Fruit fly (Drosophila melanogaster): ENCODE measurements around the gene CG6462.

CG6462 gene

DNA sequence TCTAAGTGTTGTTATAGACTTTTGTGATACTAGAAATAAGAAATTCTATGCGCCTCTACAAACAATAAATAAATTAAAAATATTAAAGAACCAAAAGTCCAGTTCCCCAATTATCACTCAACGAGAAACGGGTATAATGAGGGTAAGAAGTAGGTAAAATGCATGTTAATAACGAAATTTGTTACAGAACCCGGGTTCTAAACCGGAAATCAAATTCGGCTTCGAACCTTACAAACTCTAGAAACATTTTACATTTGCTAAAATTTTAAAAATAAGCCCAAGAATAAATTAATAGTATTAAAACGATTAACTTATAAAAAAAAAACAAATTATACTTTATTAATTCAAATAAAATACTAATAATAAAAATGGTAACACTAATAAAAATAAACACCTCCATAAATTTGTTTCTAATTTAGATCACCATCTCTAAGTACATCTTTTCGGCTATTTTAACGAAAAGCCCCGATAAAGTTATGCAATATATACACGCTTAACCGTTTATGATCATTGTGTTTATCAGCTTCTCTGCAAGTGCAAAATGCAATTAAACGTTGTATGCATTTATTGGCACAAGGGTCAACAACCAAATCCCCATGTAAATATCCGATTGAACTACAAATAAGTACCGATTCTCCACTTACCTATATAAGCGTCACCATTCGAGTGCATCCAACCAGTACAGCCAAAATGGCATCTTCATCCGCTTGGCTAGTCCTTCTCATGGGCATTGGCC, 34.7 kb downstream of the CG6462 start, which contains the start of gene CG6602 (continued):
- TF ChIP-seq phol (tag; optimal IDR thresholded peaks at IDR 0.05): peak; percentile 82
- TF ChIP-seq CG11560 (tag; IDR thresholded peaks at IDR 0.05): no peak; the same call in 2 of the 3 replicates
- peak; percentile 64 for TF ChIP-seq CG14667 (GFP tag; IDR thresholded peaks at IDR 0.05)
- peak; percentile 60 for TF ChIP-seq CG15011 (GFP tag; optimal IDR thresholded peaks at IDR 0.05)
- peak; percentile 33 for TF ChIP-seq CG33557 (GFP tag; optimal IDR thresholded peaks at IDR 0.05)
- peak; percentile 80 for TF ChIP-seq CG6765 (GFP tag; optimal IDR thresholded peaks at IDR 0.05)
- peak; percentile 69 for TF ChIP-seq CG13775 (GFP tag; optimal IDR thresholded peaks at IDR 0.05)
- TF ChIP-seq CTCF (GFP tag; optimal IDR thresholded peaks at IDR 0.05): peak; percentile 83
- TF ChIP-seq mld (GFP tag; IDR thresholded peaks at IDR 0.05; ENCODE audit: partially characterized antibody): no peak
- no peak for TF ChIP-seq CG14860 (GFP tag; IDR thresholded peaks at IDR 0.05; ENCODE audit: partially characterized antibody)
- TF ChIP-seq CHES-1-like (GFP tag; optimal IDR thresholded peaks at IDR 0.05): peak; percentile 47
- TF ChIP-seq CG1792 (GFP tag; optimal IDR thresholded peaks at IDR 0.05): peak; percentile 39
- TF ChIP-seq CG5180 (GFP tag; optimal IDR thresholded peaks at IDR 0.05): peak; percentile 6
- TF ChIP-seq CG10321 (GFP tag; IDR thresholded peaks at IDR 0.05): peak; percentile 25; the same call in 1 of the 2 replicates
- no peak for TF ChIP-seq Scr (GFP tag; IDR thresholded peaks at IDR 0.05; ENCODE audit: partially characterized antibody)
- TF ChIP-seq otp (GFP tag; IDR thresholded peaks at IDR 0.05): peak; percentile 76
- TF ChIP-seq CG4424 (GFP tag; optimal IDR thresholded peaks at IDR 0.05): peak; percentile 84
- 0 out of 2 replicates have a peak, but pooled peaks have one; percentile 25 for TF ChIP-seq CG9215 (GFP tag; IDR thresholded peaks at IDR 0.05)
- TF ChIP-seq grn (GFP tag; optimal IDR thresholded peaks at IDR 0.05): peak; percentile 37
- TF ChIP-seq sim (GFP tag; IDR thresholded peaks at IDR 0.05): no peak
- TF ChIP-seq CG7786 (GFP tag; optimal IDR thresholded peaks at IDR 0.05): no peak
- TF ChIP-seq dm (GFP tag; optimal IDR thresholded peaks at IDR 0.05): peak; percentile 18
- TF ChIP-seq CG42726 (GFP tag; IDR thresholded peaks at IDR 0.05; ENCODE audit: partially characterized antibody): peak; percentile 7; the same call in 1 of the 2 replicates
- no peak for TF ChIP-seq CG11398 (GFP tag; optimal IDR thresholded peaks at IDR 0.05)
- TF ChIP-seq corto (GFP tag; optimal IDR thresholded peaks at IDR 0.05): no peak
- peak; percentile 80 for TF ChIP-seq CG7372 (GFP tag; IDR thresholded peaks at IDR 0.05)
- TF ChIP-seq CG18011 (GFP tag; optimal IDR thresholded peaks at IDR 0.05): peak; percentile 45
- peak; percentile 64 for TF ChIP-seq CG33213 (GFP tag; optimal IDR thresholded peaks at IDR 0.05)
- TF ChIP-seq CG9817 (tag; optimal IDR thresholded peaks at IDR 0.05): peak; percentile 80
- no peak for TF ChIP-seq Atf3 (GFP tag; optimal IDR thresholded peaks at IDR 0.05)
- TF ChIP-seq fd64A (GFP tag; optimal IDR thresholded peaks at IDR 0.05): no peak
- TF ChIP-seq Chrac-16 (GFP tag; optimal IDR thresholded peaks at IDR 0.05): no peak
- TF ChIP-seq Mrtf (GFP tag; IDR thresholded peaks at IDR 0.05): peak; percentile 72; the same call in 2 of the 3 replicates
- TF ChIP-seq BEAF-32 (GFP tag; optimal IDR thresholded peaks at IDR 0.05): no peak
- no peak for TF ChIP-seq CG3838 (GFP tag; optimal IDR thresholded peaks at IDR 0.05)
- peak; percentile 67 for TF ChIP-seq CG10274 (GFP tag; optimal IDR thresholded peaks at IDR 0.05)
- peak; percentile 91 for TF ChIP-seq CG7987 (GFP tag; optimal IDR thresholded peaks at IDR 0.05)
- TF ChIP-seq GATAe (GFP tag; conservative IDR thresholded peaks at IDR 0.05): no peak
- TF ChIP-seq CG12299 (tag; optimal IDR thresholded peaks at IDR 0.05): no peak
- peak; percentile 44 for TF ChIP-seq CG6254 (GFP tag; optimal IDR thresholded peaks at IDR 0.05)
- TF ChIP-seq Trl (optimal IDR thresholded peaks at IDR 0.05): no peak
- peak; percentile 62 for TF ChIP-seq Trl (GFP tag; optimal IDR thresholded peaks at IDR 0.05)
- peak; percentile 83 for TF ChIP-seq CG10654 (GFP tag; optimal IDR thresholded peaks at IDR 0.05)
- TF ChIP-seq CG18764 (GFP tag; optimal IDR thresholded peaks at IDR 0.05): peak; percentile 71
- peak; percentile 57 for TF ChIP-seq fd96Cb (tag; optimal IDR thresholded peaks at IDR 0.05)
- peak; percentile 80 for TF ChIP-seq Asciz (GFP tag; optimal IDR thresholded peaks at IDR 0.05)
- TF ChIP-seq Lim3 (GFP tag; IDR thresholded peaks at IDR 0.05): no peak
- no peak for TF ChIP-seq Hand (GFP tag; optimal IDR thresholded peaks at IDR 0.05)
- peak; percentile 13 for TF ChIP-seq en (GFP tag; optimal IDR thresholded peaks at IDR 0.05)
- TF ChIP-seq CG11504 (tag; optimal IDR thresholded peaks at IDR 0.05): peak; percentile 76
